Fruit fly (Drosophila melanogaster) whole organism: Measurements from ENCODE around the gene Prestin.

Source experiments
- CG8478 ChIP-seq: fragments of >200 bp; optimal IDR thresholded peaks from 2 replicates; lab custom pipeline; 2018; ENCODE audit warnings: inconsistent platforms
- Dll ChIP-seq: fragments of >200 bp; optimal IDR thresholded peaks from 2 replicates; lab custom pipeline; 2017
- EcR ChIP-seq, 2 experiments: fragments of >200 bp; optimal IDR thresholded peaks; 2 replicates each; lab custom pipeline; 2017; ENCODE audit warnings: missing biosample characterization in 2 of 2, missing genetic modification characterization in 2 of 2, missing genetic modification reagents in 2 of 2
- pan ChIP-seq: fragments of >200 bp; optimal IDR thresholded peaks from 2 replicates; lab custom pipeline; 2017
- psq ChIP-seq: fragments of >200 bp; optimal IDR thresholded peaks from 2 replicates; lab custom pipeline; 2017
- usp ChIP-seq: fragments of >200 bp; optimal IDR thresholded peaks from 2 replicates; lab custom pipeline; 2017; ENCODE audit warnings: missing biosample characterization, missing genetic modification characterization, mixed read lengths

dm6 chr3L:17931887-17932286, 24.3 kb upstream of the Prestin start:
- TF ChIP-seq psq (lab: Kevin White, UChicago), result no peak
- TF ChIP-seq usp, result no peak
- TF ChIP-seq Dll (lab: Kevin White, UChicago), result no peak
- no peak for TF ChIP-seq pan (lab: Kevin White, UChicago)
- TF ChIP-seq EcR (GFP tag; optimal IDR thresholded peaks at IDR 0.05; lab: Kevin White, UChicago), result peak in 1 of 2 experiments; percentile 28
- TF ChIP-seq CG8478, result no peak
